Worm (Caenorhabditis elegans): ENCODE results near the gene ets-7.

ets-7 gene

DNA sequence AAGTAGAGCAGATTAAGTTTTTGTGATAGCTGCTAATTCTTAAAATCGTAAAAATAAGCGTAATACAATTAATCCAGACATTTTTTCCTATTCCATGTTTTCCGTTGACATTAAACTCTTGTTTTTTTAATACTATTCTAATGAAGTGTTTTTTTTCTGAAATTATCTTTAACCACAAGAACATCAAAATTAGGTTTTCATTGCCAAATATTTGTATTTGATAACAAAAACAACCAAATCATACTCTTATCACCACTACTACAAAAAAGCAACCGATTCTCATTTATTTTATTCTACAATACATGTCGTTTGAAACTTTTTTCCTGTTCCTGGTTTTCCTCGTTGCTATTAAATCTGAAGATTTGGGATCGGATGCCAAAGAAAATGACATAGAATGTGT lies 31.4 kb downstream of the ets-7 start, which contains the start of gene C54F6.17 (continued):
- TF ChIP-seq dmd-6 (GFP tag; IDR thresholded peaks at IDR 0.05) (no peak), hif-1 (tag; optimal IDR thresholded peaks at IDR 0.05) (no peak)

DNA sequence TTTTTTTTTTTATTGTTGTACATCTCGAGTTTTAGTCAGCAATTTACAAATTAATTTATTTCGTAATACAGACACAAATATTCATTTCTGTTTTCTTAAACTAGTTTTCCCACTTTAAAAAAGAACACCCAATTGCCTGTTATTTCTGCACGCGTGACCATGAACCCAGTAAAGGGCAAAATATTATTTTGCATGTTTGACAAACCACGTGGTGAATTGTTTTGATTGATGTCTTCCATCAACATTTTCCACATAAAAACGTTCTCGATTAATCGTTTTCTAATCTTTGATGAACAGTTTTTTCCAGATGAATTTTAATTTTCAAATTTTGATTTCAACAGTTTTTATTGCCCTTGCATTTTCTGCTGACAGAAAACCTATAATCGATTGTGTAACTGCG lies 32.9 kb downstream of the ets-7 start, which contains the start of gene C54F6.18:
Gene C54F6.18, plus strand, starts transcription at position 301 of the 400 bp plus-strand sequence.
- TF ChIP-seq aly-2 (tag; optimal IDR thresholded peaks at IDR 0.05) = no peak
- no peak for TF ChIP-seq snpc-4 (tag; optimal IDR thresholded peaks at IDR 0.05)
- TF ChIP-seq mep-1 (tag; optimal IDR thresholded peaks at IDR 0.05) = no peak
- TF ChIP-seq ceh-32 (tag; optimal IDR thresholded peaks at IDR 0.05; ENCODE audit: poor library complexity) = no peak
- no peak for TF ChIP-seq duxl-1 (tag; optimal IDR thresholded peaks at IDR 0.05; ENCODE audit: poor library complexity)
- TF ChIP-seq dmd-9 (GFP tag; IDR thresholded peaks at IDR 0.05) = no peak
- TF ChIP-seq spr-1 (tag; optimal IDR thresholded peaks at IDR 0.05) = no peak
- TF ChIP-seq dpl-1 (GFP tag; optimal IDR thresholded peaks at IDR 0.05) = no peak
- TF ChIP-seq rbr-2 (tag; optimal IDR thresholded peaks at IDR 0.05) = no peak
- TF ChIP-seq vab-7 (GFP tag; IDR thresholded peaks at IDR 0.05) = no peak
- TF ChIP-seq mdl-1 (tag; optimal IDR thresholded peaks at IDR 0.05) = no peak
- no peak for TF ChIP-seq zfp-3 (GFP tag; conservative IDR thresholded peaks at IDR 0.05)
- TF ChIP-seq lim-7 (GFP tag; IDR thresholded peaks at IDR 0.05) = no peak
- no peak for TF ChIP-seq nhr-28 (tag; optimal IDR thresholded peaks at IDR 0.05)
- no peak for TF ChIP-seq Y5F2A.4 (GFP tag; optimal IDR thresholded peaks at IDR 0.05)
- no peak for TF ChIP-seq set-16 (GFP tag; IDR thresholded peaks at IDR 0.05)
- no peak for TF ChIP-seq tra-1 (GFP tag; IDR thresholded peaks at IDR 0.05)
- no peak for TF ChIP-seq ceh-62 (tag; optimal IDR thresholded peaks at IDR 0.05)

DNA sequence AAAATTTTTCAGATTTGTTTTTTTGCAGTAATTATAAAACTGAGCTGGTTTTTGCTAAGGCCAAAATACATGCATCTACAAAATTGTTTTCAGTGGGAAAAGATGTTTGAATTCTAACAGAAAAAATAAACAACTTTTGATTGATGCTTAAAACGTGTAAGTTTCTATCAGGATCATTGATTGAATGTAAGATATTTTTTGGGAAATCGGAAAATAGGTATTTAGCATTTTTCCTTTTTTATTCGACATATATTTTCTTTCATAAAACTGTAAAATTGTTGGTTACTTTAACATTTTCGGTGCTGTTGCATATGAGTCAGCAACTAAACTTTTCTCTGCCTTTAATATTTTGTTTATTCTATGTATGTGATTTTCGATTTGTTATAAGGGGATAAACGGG lies 34.1 kb downstream of the ets-7 start, which contains the start of gene C54F6.20:
Gene C54F6.20, plus strand, starts transcription at position 301 of the 400 bp plus-strand sequence.
- TF ChIP-seq ama-1 (optimal IDR thresholded peaks at IDR 0.05) (no peak), dmd-9 (GFP tag; IDR thresholded peaks at IDR 0.05) (no peak), tra-1 (GFP tag; IDR thresholded peaks at IDR 0.05) (no peak), mep-1 (tag; optimal IDR thresholded peaks at IDR 0.05) (no peak), nhr-237 (tag; optimal IDR thresholded peaks at IDR 0.05) (no peak), pha-4 (GFP tag; IDR thresholded peaks at IDR 0.05) (no peak), pha-4 (tag; optimal IDR thresholded peaks at IDR 0.05) (no peak), nhr-102 (tag; optimal IDR thresholded peaks at IDR 0.05) (no peak), cey-2 (tag; optimal IDR thresholded peaks at IDR 0.05; ENCODE audit: borderline replicate concordance, insufficient read depth) (no peak), lin-38 (GFP tag; IDR thresholded peaks at IDR 0.05) (no peak), nhr-77 (tag; optimal IDR thresholded peaks at IDR 0.05) (no peak), php-3 (GFP tag; IDR thresholded peaks at IDR 0.05) (no peak), dmd-6 (GFP tag; IDR thresholded peaks at IDR 0.05) (no peak), F26F4.8 (GFP tag; conservative IDR thresholded peaks at IDR 0.05) (no peak), sdz-12 (GFP tag; optimal IDR thresholded peaks at IDR 0.05) (no peak), lin-29 (GFP tag; IDR thresholded peaks at IDR 0.05) (no peak), D1046.2 (GFP tag; IDR thresholded peaks at IDR 0.05) (no peak), egl-43 (GFP tag; IDR thresholded peaks at IDR 0.05) (no peak), lim-7 (GFP tag; IDR thresholded peaks at IDR 0.05) (no peak)

DNA sequence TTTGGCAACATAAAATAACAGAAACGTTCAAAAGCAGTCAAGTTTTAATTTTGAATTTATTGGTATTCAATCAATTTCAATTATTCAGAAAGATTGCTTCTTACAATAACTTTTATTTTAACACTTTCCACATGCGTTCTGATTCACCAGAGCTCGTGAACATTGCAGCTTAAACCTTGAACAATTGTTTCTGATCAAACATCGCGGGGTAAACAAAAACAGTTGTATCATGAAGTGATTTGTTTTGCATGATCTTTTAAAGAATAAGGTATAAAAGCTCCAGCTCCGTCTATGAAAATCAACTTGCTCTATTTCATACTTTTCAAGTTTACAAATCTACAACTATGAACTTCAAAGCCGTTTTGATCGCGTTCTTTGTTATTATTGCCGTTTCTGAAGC lies 35.2 kb downstream of the ets-7 start, which contains the start of gene C54F6.6:
Gene C54F6.6, plus strand, starts transcription at position 301 of the 400 bp plus-strand sequence.
- TF ChIP-seq daf-19 (GFP tag; conservative IDR thresholded peaks at IDR 0.05) (no peak), tra-1 (GFP tag; IDR thresholded peaks at IDR 0.05) (no peak), ctbp-1 (GFP tag; IDR thresholded peaks at IDR 0.05) (no peak), ceh-20 (GFP tag; IDR thresholded peaks at IDR 0.05) (no peak)
